Worm (Caenorhabditis elegans): ENCODE results near the gene ndub-6.

DNA sequence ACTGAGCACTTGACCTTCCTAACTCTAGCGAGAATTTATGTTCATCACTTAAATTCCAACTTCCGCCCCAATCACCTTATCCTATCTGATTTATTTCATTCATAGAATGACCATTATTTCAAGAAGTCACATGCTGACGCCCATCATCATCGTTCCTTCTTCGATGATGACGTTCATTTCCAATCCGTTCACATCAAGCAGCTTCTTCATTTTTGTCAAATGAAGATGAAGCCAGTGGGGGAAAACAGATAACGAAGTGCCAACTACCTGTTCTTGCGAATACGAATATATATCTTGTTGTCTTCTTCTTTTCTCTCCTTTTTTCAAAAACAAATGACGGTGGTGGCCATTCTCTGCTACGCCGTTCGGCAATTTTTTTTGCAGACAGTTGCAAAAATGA, 49.7 kb downstream of the ndub-6 start:
- TF ChIP-seq hnd-1 (tag; optimal IDR thresholded peaks at IDR 0.05) (no peak), aly-1 (tag; optimal IDR thresholded peaks at IDR 0.05) (no peak), F13C5.2 (tag; optimal IDR thresholded peaks at IDR 0.05) (no peak), flt-1 (GFP tag; IDR thresholded peaks at IDR 0.05) (no peak), ama-1 (optimal IDR thresholded peaks at IDR 0.05) (no peak), ceh-13 (GFP tag; optimal IDR thresholded peaks at IDR 0.05) (no peak), tra-4 (tag; optimal IDR thresholded peaks at IDR 0.05) (no peak), ceh-36 (tag; optimal IDR thresholded peaks at IDR 0.05) (no peak), tbx-11 (GFP tag; IDR thresholded peaks at IDR 0.05) (no peak), tbx-37 (GFP tag; conservative IDR thresholded peaks at IDR 0.05) (no peak), scrt-1 (GFP tag; IDR thresholded peaks at IDR 0.05) (no peak), hmbx-1 (tag; optimal IDR thresholded peaks at IDR 0.05) (no peak), ets-7 (tag; optimal IDR thresholded peaks at IDR 0.05) (no peak)

All from whole organism, early embryonic.